Worm (Caenorhabditis elegans) whole organism, L2 larva: ENCODE data around the gene T25B9.12.
"Not testable (repeated sequence)": the region's sequence is repeated elsewhere in the genome, so short reads cannot be mapped to it uniquely, and the experiment has no call there.

ENCODE experiments used
- C34F6.9 ChIP-seq: fragments of 150-350 bp; optimal IDR thresholded peaks from 2 replicates; lab custom pipeline; 2014; ENCODE audit warnings: missing biosample characterization, missing genetic modification characterization
- F13H6.1 ChIP-seq: sonication (generic microtip); optimal IDR thresholded peaks from 2 replicates; lab custom pipeline; 2016; ENCODE audit warnings: missing genetic modification characterization, missing compliant biosample characterization
- Y55F3AM.14 ChIP-seq: fragments of 200-800 bp; sonication (Bioruptor generic); optimal IDR thresholded peaks from 2 replicates; lab custom pipeline; 2018; ENCODE audit warnings: mild to moderate bottlenecking, missing genetic modification characterization, missing compliant biosample characterization
- ZK546.5 ChIP-seq: sonication (generic microtip); optimal IDR thresholded peaks from 2 replicates; lab custom pipeline; 2017; ENCODE audit warnings: missing biosample characterization, missing genetic modification characterization
- alr-1 ChIP-seq: fragments of 150-350 bp; optimal IDR thresholded peaks from 2 replicates; lab custom pipeline; 2014; ENCODE audit warnings: missing biosample characterization, missing genetic modification characterization
- aly-2 ChIP-seq: fragments of 150-350 bp; optimal IDR thresholded peaks from 2 replicates; lab custom pipeline; 2014; ENCODE audit warnings: missing biosample characterization, missing genetic modification characterization
- ama-1 ChIP-seq: fragments of 150-350 bp; optimal IDR thresholded peaks from 2 replicates; lab custom pipeline; 2018; ENCODE audit warnings: inconsistent platforms
- blmp-1 ChIP-seq: sonication (generic microtip); optimal IDR thresholded peaks from 2 replicates; lab custom pipeline; 2017; ENCODE audit warnings: missing genetic modification characterization, mild to moderate bottlenecking, missing compliant biosample characterization, antibody characterized with exemption, moderate library complexity; ENCODE audit not compliant: insufficient read depth
- ceh-82 ChIP-seq: fragments of 150-350 bp; optimal IDR thresholded peaks from 2 replicates; lab custom pipeline; 2014; ENCODE audit warnings: missing biosample characterization, missing genetic modification characterization
- crh-2 ChIP-seq: sonication (generic microtip); optimal IDR thresholded peaks from 2 replicates; lab custom pipeline; 2017; ENCODE audit warnings: missing biosample characterization, missing genetic modification characterization
- dmd-4 ChIP-seq: sonication (generic microtip); optimal IDR thresholded peaks from 2 replicates; lab custom pipeline; 2017; ENCODE audit warnings: missing biosample characterization, missing genetic modification characterization
- elt-1 ChIP-seq: fragments of 150-350 bp; optimal IDR thresholded peaks from 2 replicates; lab custom pipeline; 2014; ENCODE audit warnings: missing biosample characterization, missing genetic modification characterization
- elt-3 ChIP-seq: sonication (generic microtip); optimal IDR thresholded peaks from 2 replicates; lab custom pipeline; 2017; ENCODE audit warnings: missing biosample characterization, missing genetic modification characterization
- fos-1 ChIP-seq: fragments of 150-350 bp; optimal IDR thresholded peaks from 2 replicates; lab custom pipeline; 2014; ENCODE audit warnings: missing biosample characterization, missing genetic modification characterization
- gmeb-1 ChIP-seq: fragments of 150-350 bp; optimal IDR thresholded peaks from 2 replicates; lab custom pipeline; 2014; ENCODE audit warnings: missing biosample characterization, missing genetic modification characterization
- lin-13 ChIP-seq: fragments of 150-350 bp; optimal IDR thresholded peaks from 2 replicates; lab custom pipeline; 2014; ENCODE audit warnings: missing biosample characterization, missing genetic modification reagents, missing genetic modification characterization
- lin-39 ChIP-seq: fragments of 150-350 bp; optimal IDR thresholded peaks from 2 replicates; lab custom pipeline; 2014; ENCODE audit warnings: missing biosample characterization, missing genetic modification reagents, missing genetic modification characterization
- mab-5 ChIP-seq: fragments of 150-350 bp; optimal IDR thresholded peaks from 2 replicates; lab custom pipeline; 2014; ENCODE audit warnings: missing biosample characterization, missing genetic modification characterization
- mbf-1 ChIP-seq: sonication (generic microtip); optimal IDR thresholded peaks from 2 replicates; lab custom pipeline; 2017; ENCODE audit warnings: missing biosample characterization, missing genetic modification characterization
- mdl-1 ChIP-seq, 2 experiments: fragments of 150-350 bp in 1 of 2; sonication (generic microtip) in 1 of 2; optimal IDR thresholded peaks; 2 replicates each; lab custom pipeline; 2017; ENCODE audit warnings: missing biosample characterization in 2 of 2, missing genetic modification characterization in 2 of 2
- nhr-10 ChIP-seq: sonication (generic microtip); optimal IDR thresholded peaks from 2 replicates; lab custom pipeline; 2017; ENCODE audit warnings: missing biosample characterization, missing genetic modification characterization
- nhr-12 ChIP-seq: fragments of 150-350 bp; optimal IDR thresholded peaks from 2 replicates; lab custom pipeline; 2014; ENCODE audit warnings: missing biosample characterization, missing genetic modification characterization
- nhr-129 ChIP-seq: fragments of 150-350 bp; optimal IDR thresholded peaks from 2 replicates; lab custom pipeline; 2014; ENCODE audit warnings: missing biosample characterization, missing genetic modification characterization
- nhr-21 ChIP-seq: fragments of 150-350 bp; optimal IDR thresholded peaks from 2 replicates; lab custom pipeline; 2014; ENCODE audit warnings: missing biosample characterization, missing genetic modification characterization
- nhr-23 ChIP-seq: fragments of 150-350 bp; optimal IDR thresholded peaks from 2 replicates; lab custom pipeline; 2014; ENCODE audit warnings: missing biosample characterization, missing genetic modification reagents, missing genetic modification characterization
- nhr-237 ChIP-seq: fragments of 150-350 bp; optimal IDR thresholded peaks from 2 replicates; lab custom pipeline; 2014; ENCODE audit warnings: missing biosample characterization, missing genetic modification characterization
- nhr-6 ChIP-seq: fragments of 150-350 bp; optimal IDR thresholded peaks from 2 replicates; lab custom pipeline; 2014; ENCODE audit warnings: missing biosample characterization, missing genetic modification characterization
- nhr-77 ChIP-seq: fragments of 150-350 bp; optimal IDR thresholded peaks from 2 replicates; lab custom pipeline; 2014; ENCODE audit warnings: missing biosample characterization, missing genetic modification characterization
- peb-1 ChIP-seq: fragments of 150-350 bp; optimal IDR thresholded peaks from 2 replicates; lab custom pipeline; 2014; ENCODE audit warnings: missing biosample characterization, missing genetic modification characterization
- sem-4 ChIP-seq: fragments of 150-350 bp; optimal IDR thresholded peaks from 2 replicates; lab custom pipeline; 2014; ENCODE audit warnings: missing biosample characterization, missing genetic modification reagents, missing genetic modification characterization
- skn-1 ChIP-seq: sonication (generic microtip); optimal IDR thresholded peaks from 2 replicates; lab custom pipeline; 2017; ENCODE audit warnings: missing biosample characterization, missing genetic modification characterization
- sma-9 ChIP-seq, 2 experiments: fragments of 150-350 bp in 1 of 2; sonication (generic microtip) in 1 of 2; optimal IDR thresholded peaks; 2 replicates each; lab custom pipeline; 2014 to 2016; ENCODE audit warnings: missing genetic modification characterization in 2 of 2, mild to moderate bottlenecking in 1 of 2, missing biosample characterization in 1 of 2, missing compliant biosample characterization in 1 of 2, missing genetic modification reagents in 1 of 2, moderate library complexity in 1 of 2
- snpc-4 ChIP-seq: fragments of 150-350 bp; optimal IDR thresholded peaks from 2 replicates; lab custom pipeline; 2014; ENCODE audit warnings: missing biosample characterization, missing genetic modification characterization
- unc-39 ChIP-seq: fragments of 150-350 bp; optimal IDR thresholded peaks from 2 replicates; lab custom pipeline; 2014; ENCODE audit warnings: missing biosample characterization, missing genetic modification characterization
- unc-55 ChIP-seq: fragments of 150-350 bp; sonication (generic microtip); optimal IDR thresholded peaks from 3 replicates; lab custom pipeline; 2014; ENCODE audit warnings: missing biosample characterization, missing genetic modification reagents, missing genetic modification characterization
- unc-62 ChIP-seq: fragments of 150-350 bp; optimal IDR thresholded peaks from 2 replicates; lab custom pipeline; 2014; ENCODE audit warnings: missing biosample characterization, missing genetic modification reagents, missing genetic modification characterization
- ztf-1 ChIP-seq: fragments of 200-800 bp; sonication (Bioruptor generic); conservative IDR thresholded peaks from 2 replicates; pipeline ENCODE4 v1.3.6; 2022; ENCODE audit warnings: missing genetic modification characterization, missing compliant biosample characterization
- ztf-11 ChIP-seq: sonication (generic microtip); optimal IDR thresholded peaks from 2 replicates; lab custom pipeline; 2017; ENCODE audit warnings: missing biosample characterization, missing genetic modification characterization
- ztf-4 ChIP-seq: fragments of 150-350 bp; optimal IDR thresholded peaks from 2 replicates; lab custom pipeline; 2014; ENCODE audit warnings: missing biosample characterization, missing genetic modification characterization

T25B9.12 gene

ce11 chrIV:10745332-10745731, 19.8 kb upstream of the T25B9.12 start:
- TF ChIP-seq nhr-21 (tag; lab: Kevin White, UChicago), result no peak
- TF ChIP-seq F13H6.1, result no peak
- no peak for TF ChIP-seq dmd-4 (tag; lab: Kevin White, UChicago)
- no peak for TF ChIP-seq unc-39 (tag; lab: Kevin White, UChicago)
- no peak for TF ChIP-seq mab-5 (tag; lab: Kevin White, UChicago)
- TF ChIP-seq unc-55, result no peak
- no peak for TF ChIP-seq nhr-129 (tag; lab: Kevin White, UChicago)
- TF ChIP-seq, all 48 proteins: peak for 0

DNA sequence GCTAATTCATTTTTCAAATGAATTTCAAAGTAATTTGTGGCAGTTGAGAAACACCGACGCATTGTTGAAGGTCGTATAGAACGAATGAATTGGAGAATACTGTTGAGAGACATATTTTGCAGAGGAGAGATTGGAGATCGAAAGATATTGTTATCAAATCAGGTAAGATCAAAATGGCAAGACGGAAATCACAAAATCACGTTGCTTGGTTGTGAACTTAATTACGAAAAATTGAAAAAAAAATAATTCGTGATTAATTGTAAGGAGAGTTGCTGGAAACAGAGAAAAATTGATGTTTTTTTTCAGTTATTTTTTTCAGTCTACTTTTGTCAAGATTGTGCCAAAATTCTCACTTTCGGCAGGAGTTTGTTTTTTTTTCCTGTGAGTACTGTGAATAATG, 15.1 kb upstream of the T25B9.12 start, which contains the start of gene T25B9.1:
Gene T25B9.1, minus strand, starts transcription at position 101 of the 400 bp plus-strand sequence.
- TF ChIP-seq C34F6.9, result no peak
- TF ChIP-seq nhr-6 (tag; lab: Kevin White, UChicago), result no peak
- TF ChIP-seq ztf-1 (GFP tag; lab: Robert Waterston, UW), result no peak
- TF ChIP-seq skn-1 (tag; lab: Kevin White, UChicago), result no peak
- TF ChIP-seq mbf-1 (tag; lab: Kevin White, UChicago), result no peak
- no peak for TF ChIP-seq lin-39 (tag; lab: Kevin White, UChicago)
- TF ChIP-seq ama-1, result no peak
- no peak for TF ChIP-seq blmp-1 (tag; lab: Kevin White, UChicago)
- no peak for TF ChIP-seq fos-1 (tag; lab: Kevin White, UChicago)
- TF ChIP-seq ZK546.5, result no peak
- no peak for TF ChIP-seq ceh-82 (tag; lab: Kevin White, UChicago)
- TF ChIP-seq, all 48 proteins: peak for 0

- TF ChIP-seq gmeb-1 (tag; lab: Kevin White, UChicago); lin-13 (GFP tag; lab: Kevin White, UChicago); nhr-23 (tag; lab: Kevin White, UChicago): not testable (repeated sequence)
Measured at ce11 chrIV:10751740-10752139, 13.4 kb upstream of the T25B9.12 start, which contains the start of gene T25B9.2. Gene T25B9.2, minus strand, starts transcription at chrIV:10751840.

ce11 chrIV:10754685-10755084, 10.5 kb upstream of the T25B9.12 start, which contains the start of gene T25B9.5:
Gene T25B9.5, minus strand, starts transcription at chrIV:10754785.
- TF ChIP-seq nhr-10 (tag; lab: Kevin White, UChicago) (no peak), ztf-1 (GFP tag; lab: Robert Waterston, UW) (no peak), nhr-21 (tag; lab: Kevin White, UChicago) (no peak), snpc-4 (tag; lab: Kevin White, UChicago) (no peak), nhr-77 (tag; lab: Kevin White, UChicago) (no peak), mdl-1 (tag; optimal IDR thresholded peaks at IDR 0.05; lab: Kevin White, UChicago) (no peak), skn-1 (tag; lab: Kevin White, UChicago) (no peak), alr-1 (tag; lab: Kevin White, UChicago) (no peak), gmeb-1 (tag; lab: Kevin White, UChicago) (no peak), nhr-12 (tag; lab: Kevin White, UChicago) (no peak), elt-1 (no peak), ztf-4 (no peak), unc-55 (no peak), elt-3 (tag; lab: Kevin White, UChicago) (no peak), unc-62 (GFP tag; lab: Kevin White, UChicago) (no peak)

- TF ChIP-seq unc-39 (tag; lab: Kevin White, UChicago) (no peak), nhr-237 (tag; lab: Kevin White, UChicago) (no peak), aly-2 (no peak), peb-1 (tag; lab: Kevin White, UChicago) (no peak), gmeb-1 (tag; lab: Kevin White, UChicago) (no peak), sem-4 (tag; lab: Kevin White, UChicago) (no peak), nhr-129 (tag; lab: Kevin White, UChicago) (no peak), ZK546.5 (no peak), Y55F3AM.14 (GFP tag; lab: Kevin White, UChicago) (no peak), crh-2 (tag; lab: Kevin White, UChicago) (no peak), unc-55 (no peak), ztf-11 (tag; lab: Kevin White, UChicago) (no peak), nhr-12 (tag; lab: Kevin White, UChicago) (no peak), sma-9 (GFP tag; optimal IDR thresholded peaks at IDR 0.05; lab: Kevin White, UChicago) (no peak), sma-9 (tag; optimal IDR thresholded peaks at IDR 0.05; lab: Kevin White, UChicago) (no peak), unc-62 (GFP tag; lab: Kevin White, UChicago) (no peak), mbf-1 (tag; lab: Kevin White, UChicago) (no peak), mab-5 (tag; lab: Kevin White, UChicago) (no peak)
Measured at ce11 chrIV:10757616-10758193, 7.4 kb upstream of the T25B9.12 start, which contains the start of the genes T25B9.4 and T25B9.6. Gene T25B9.4, minus strand, starts transcription at chrIV:10757716. Gene T25B9.6, plus strand, starts transcription at chrIV:10758143.
